Fruit fly (Drosophila melanogaster): ENCODE measurements around the gene CG32855.

DNA sequence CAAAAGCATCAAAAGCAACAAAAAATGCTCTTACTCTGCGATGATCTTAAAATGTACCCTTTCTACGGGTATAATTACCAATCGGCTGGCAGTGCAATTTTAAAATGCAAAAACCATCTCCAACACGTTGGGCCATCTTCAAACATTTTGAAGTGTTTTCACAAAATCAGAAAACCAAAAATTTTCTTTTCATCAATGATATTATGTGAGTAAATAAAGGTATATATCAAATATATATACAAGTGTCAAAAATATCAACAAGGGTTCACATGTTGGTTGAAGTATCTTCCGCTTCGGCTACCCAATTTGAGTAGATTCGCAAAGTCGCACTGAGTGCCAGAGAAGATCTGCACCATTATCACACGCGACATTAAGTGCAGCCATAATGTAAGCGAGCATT is 36.6 kb upstream of the CG32855 start:
- TF ChIP-seq Abd-B (GFP tag; optimal IDR thresholded peaks at IDR 0.05) (no peak), br (GFP tag; optimal IDR thresholded peaks at IDR 0.05) (no peak), h (GFP tag; optimal IDR thresholded peaks at IDR 0.05) (no peak), fru (GFP tag; optimal IDR thresholded peaks at IDR 0.05) (peak; percentile 40), psq (GFP tag; optimal IDR thresholded peaks at IDR 0.05) (no peak), Hnf4 (GFP tag; optimal IDR thresholded peaks at IDR 0.05) (no peak)

All from whole organism, wandering third instar larva.